Fruit fly (Drosophila melanogaster) whole organism, embryonic: ENCODE measurements around the gene Nlg4.

Source experiments
- CG11247 ChIP-seq: fragments of 200-800 bp; sonication (Bioruptor generic); IDR thresholded peaks from 2 replicates; pipeline ENCODE4 v1.3.6; 2022; ENCODE audit warnings: missing biosample characterization, missing genetic modification characterization
- CG11696 ChIP-seq: fragments of 200-800 bp; sonication (Bioruptor generic); IDR thresholded peaks from 2 replicates; pipeline ENCODE4 v1.3.6; 2022; ENCODE audit warnings: missing biosample characterization, missing genetic modification characterization
- CG11723 ChIP-seq: fragments of 200-800 bp; sonication (Bioruptor generic); optimal IDR thresholded peaks from 2 replicates; lab custom pipeline; 2017; ENCODE audit warnings: missing biosample characterization, mild to moderate bottlenecking, missing genetic modification characterization
- CG13296 ChIP-seq: fragments of 200-800 bp; sonication (Bioruptor generic); optimal IDR thresholded peaks from 3 replicates; lab custom pipeline; 2018; ENCODE audit warnings: missing biosample characterization, mild to moderate bottlenecking, missing genetic modification characterization
- CG14860 ChIP-seq: fragments of 200-800 bp; sonication (Bioruptor generic); IDR thresholded peaks from 3 replicates; pipeline ENCODE4 v1.3.6; 2022; ENCODE audit warnings: missing biosample characterization, missing genetic modification characterization; ENCODE audit not compliant: partially characterized antibody
- CG14965 ChIP-seq: fragments of 200-800 bp; sonication (Bioruptor generic); optimal IDR thresholded peaks from 2 replicates; lab custom pipeline; 2016; ENCODE audit warnings: missing biosample characterization, missing genetic modification characterization, borderline replicate concordance
- CG1792 ChIP-seq: fragments of 200-800 bp; sonication (Bioruptor generic); optimal IDR thresholded peaks from 2 replicates; lab custom pipeline; 2016; ENCODE audit warnings: missing biosample characterization, missing genetic modification characterization
- CG2678 ChIP-seq: fragments of 200-800 bp; sonication (Bioruptor generic); optimal IDR thresholded peaks from 3 replicates; lab custom pipeline; 2019; ENCODE audit warnings: missing biosample characterization, mild to moderate bottlenecking, missing genetic modification characterization, moderate library complexity
- CG30431 ChIP-seq: fragments of 200-800 bp; sonication (Bioruptor generic); optimal IDR thresholded peaks from 2 replicates; lab custom pipeline; 2017; ENCODE audit warnings: missing biosample characterization, missing genetic modification characterization
- CG4360 ChIP-seq: fragments of 200-800 bp; sonication (Bioruptor generic); IDR thresholded peaks from 2 replicates; pipeline ENCODE4 v1.3.6; 2022; ENCODE audit warnings: missing biosample characterization, missing genetic modification characterization
- CG6683 ChIP-seq: fragments of 200-800 bp; sonication (Bioruptor generic); optimal IDR thresholded peaks from 2 replicates; lab custom pipeline; 2017; ENCODE audit warnings: missing biosample characterization, mild to moderate bottlenecking, missing genetic modification characterization, missing genetic modification reagents
- CG9609 ChIP-seq: fragments of 200-800 bp; sonication (Bioruptor generic); optimal IDR thresholded peaks from 3 replicates; lab custom pipeline; 2016; ENCODE audit warnings: missing biosample characterization, missing genetic modification characterization
- Drgx ChIP-seq: fragments of 200-800 bp; sonication (Bioruptor generic); IDR thresholded peaks from 2 replicates; pipeline ENCODE4 v1.3.6; 2022; ENCODE audit warnings: missing biosample characterization, missing genetic modification characterization
- Fer1 ChIP-seq: fragments of 200-800 bp; sonication (Bioruptor generic); optimal IDR thresholded peaks from 2 replicates; lab custom pipeline; 2017; ENCODE audit warnings: missing biosample characterization, mild to moderate bottlenecking, missing genetic modification characterization
- HHEX ChIP-seq: fragments of 200-800 bp; sonication (Bioruptor generic); optimal IDR thresholded peaks from 3 replicates; lab custom pipeline; 2017; ENCODE audit warnings: missing biosample characterization, mild to moderate bottlenecking, missing genetic modification characterization, missing genetic modification reagents
- Med ChIP-seq: fragments of 200-800 bp; sonication (Bioruptor generic); peaks from one replicate; lab custom pipeline; 2016; ENCODE audit warnings: missing biosample characterization, missing genetic modification characterization, mild to moderate bottlenecking, inconsistent platforms, moderate library complexity
- ase ChIP-seq: fragments of 200-800 bp; sonication (Bioruptor generic); IDR thresholded peaks from 3 replicates; pipeline ENCODE4 v1.3.6; 2022; ENCODE audit warnings: missing biosample characterization, missing genetic modification characterization
- br ChIP-seq: fragments of >200 bp; optimal IDR thresholded peaks from 2 replicates; lab custom pipeline; 2017
- bsh ChIP-seq, 2 experiments: fragments of 200-800 bp; sonication (Bioruptor generic); optimal IDR thresholded peaks; 2 replicates each; lab custom pipeline; 2017 to 2018; ENCODE audit warnings: mild to moderate bottlenecking in 2 of 2, missing biosample characterization in 2 of 2, missing genetic modification characterization in 2 of 2, moderate library complexity in 1 of 2
- chn ChIP-seq: fragments of 200-800 bp; sonication (Bioruptor generic); optimal IDR thresholded peaks from 2 replicates; lab custom pipeline; 2016; ENCODE audit warnings: missing biosample characterization, missing genetic modification characterization
- dmrt99B ChIP-seq: fragments of 200-800 bp; sonication (Bioruptor generic); optimal IDR thresholded peaks from 2 replicates; lab custom pipeline; 2018; ENCODE audit warnings: missing biosample characterization, mild to moderate bottlenecking, missing genetic modification characterization, moderate library complexity
- esg ChIP-seq: fragments of 200-800 bp; sonication (Bioruptor generic); conservative IDR thresholded peaks from 2 replicates; pipeline ENCODE4 v1.3.6; 2022; ENCODE audit warnings: missing biosample characterization, missing genetic modification characterization
- fru ChIP-seq: fragments of >200 bp; optimal IDR thresholded peaks from 2 replicates; lab custom pipeline; 2017
- jigr1 ChIP-seq: fragments of 200-800 bp; sonication (Bioruptor generic); IDR thresholded peaks from 3 replicates; pipeline ENCODE4 v1.3.6; 2022; ENCODE audit warnings: missing biosample characterization, missing genetic modification characterization
- lbe ChIP-seq: fragments of 200-800 bp; sonication (Bioruptor generic); optimal IDR thresholded peaks from 2 replicates; lab custom pipeline; 2016; ENCODE audit warnings: missing biosample characterization, mild to moderate bottlenecking, missing genetic modification characterization
- nom ChIP-seq: fragments of 200-800 bp; sonication (Bioruptor generic); optimal IDR thresholded peaks from 2 replicates; lab custom pipeline; 2017; ENCODE audit warnings: missing biosample characterization, missing genetic modification characterization, mild to moderate bottlenecking, moderate library complexity, missing genetic modification reagents
- oc ChIP-seq: fragments of 200-800 bp; sonication (Bioruptor generic); optimal IDR thresholded peaks from 2 replicates; lab custom pipeline; 2018; ENCODE audit warnings: missing biosample characterization, mild to moderate bottlenecking, missing genetic modification characterization, moderate library complexity
- pita ChIP-seq: fragments of 200-800 bp; sonication (Bioruptor generic); optimal IDR thresholded peaks from 2 replicates; lab custom pipeline; 2017; ENCODE audit warnings: missing biosample characterization, mild to moderate bottlenecking, missing genetic modification characterization
- ro ChIP-seq: fragments of 200-800 bp; sonication (Bioruptor generic); IDR thresholded peaks from 2 replicates; pipeline ENCODE4 v1.3.6; 2022; ENCODE audit warnings: missing biosample characterization, missing genetic modification characterization
- sens ChIP-seq: fragments of 200-800 bp; sonication (Bioruptor generic); peaks from one replicate; lab custom pipeline; 2016; ENCODE audit warnings: missing biosample characterization, missing genetic modification characterization
- sob ChIP-seq: fragments of 200-800 bp; sonication (Bioruptor generic); IDR thresholded peaks from 2 replicates; pipeline ENCODE4 v1.3.6; 2022; ENCODE audit warnings: missing biosample characterization, missing genetic modification characterization
- sqz ChIP-seq: fragments of 200-800 bp; sonication (Bioruptor generic); optimal IDR thresholded peaks from 3 replicates; lab custom pipeline; 2018; ENCODE audit warnings: missing biosample characterization, mild to moderate bottlenecking, missing genetic modification characterization
- tio ChIP-seq: fragments of 200-800 bp; sonication (Bioruptor generic); optimal IDR thresholded peaks from 2 replicates; lab custom pipeline; 2017; ENCODE audit warnings: missing biosample characterization, missing genetic modification characterization, inconsistent platforms
- tna ChIP-seq: fragments of 200-800 bp; sonication (Bioruptor generic); IDR thresholded peaks from 2 replicates; pipeline ENCODE4 v1.3.6; 2022; ENCODE audit warnings: missing biosample characterization, missing genetic modification characterization; ENCODE audit not compliant: partially characterized antibody
- zen2 ChIP-seq: fragments of 200-800 bp; sonication (Bioruptor generic); IDR thresholded peaks from 3 replicates; pipeline ENCODE4 v1.3.6; 2022; ENCODE audit warnings: missing biosample characterization, missing genetic modification characterization; ENCODE audit not compliant: partially characterized antibody

The Nlg4 gene

dm6 chr3R:20276760-20277159 is 72.2 kb downstream of the Nlg4 start (continued):
- TF ChIP-seq CG6683 (GFP tag; lab: Kevin White, UChicago) (no peak), CG2678 (tag; lab: Kevin White, UChicago) (no peak), jigr1 (GFP tag; lab: Robert Waterston, UW) (no peak), fru (lab: Kevin White, UChicago) (no peak), br (lab: Kevin White, UChicago) (no peak), CG4360 (GFP tag; lab: Robert Waterston, UW) (peak; percentile 33), HHEX (GFP tag; lab: Kevin White, UChicago) (no peak), CG9609 (GFP tag; lab: Kevin White, UChicago) (no peak), CG14965 (no peak), oc (tag; lab: Kevin White, UChicago) (no peak), chn (GFP tag; lab: Kevin White, UChicago) (no peak), dmrt99B (tag; lab: Kevin White, UChicago) (no peak)

- TF ChIP-seq Med (GFP tag; lab: Kevin White, UChicago) (peak; percentile 74), CG30431 (GFP tag; lab: Kevin White, UChicago) (no peak), nom (GFP tag; lab: Kevin White, UChicago) (peak; percentile 45), Fer1 (GFP tag; lab: Kevin White, UChicago) (no peak), bsh (GFP tag; optimal IDR thresholded peaks at IDR 0.05; lab: Kevin White, UChicago) (peak in 1 of 2 experiments; percentile 48), chn (GFP tag; lab: Kevin White, UChicago) (no peak), tna (GFP tag; lab: Robert Waterston, UW) (no peak), sens (GFP tag; lab: Kevin White, UChicago) (peak; percentile 26), sqz (GFP tag; lab: Kevin White, UChicago) (no peak), ase (no peak), lbe (GFP tag; lab: Kevin White, UChicago) (no peak), Drgx (GFP tag; lab: Robert Waterston, UW) (peak; percentile 61), sob (GFP tag; lab: Robert Waterston, UW) (no peak), zen2 (GFP tag; lab: Robert Waterston, UW) (no peak), tio (GFP tag; lab: Kevin White, UChicago) (no peak), CG11723 (no peak), CG11247 (GFP tag; lab: Robert Waterston, UW) (no peak), CG1792 (GFP tag; lab: Kevin White, UChicago) (no peak), br (lab: Kevin White, UChicago) (no peak), CG13296 (GFP tag; lab: Kevin White, UChicago) (no peak), ro (GFP tag; lab: Robert Waterston, UW) (no peak)
Observed at dm6 chr3R:20280518-20280981, 75.9 kb downstream of the Nlg4 start.

dm6 chr3R:20282103-20282502 is 77.5 kb downstream of the Nlg4 start:
- TF ChIP-seq esg (no peak), bsh (GFP tag; optimal IDR thresholded peaks at IDR 0.05; lab: Kevin White, UChicago) (peak in 1 of 2 experiments; percentile 12)

- TF ChIP-seq pita (GFP tag; lab: Kevin White, UChicago) (no peak), CG11696 (GFP tag; lab: Robert Waterston, UW) (peak; percentile 48; the same call in 1 of the 2 replicates), sens (GFP tag; lab: Kevin White, UChicago) (peak; percentile 80), CG14860 (GFP tag; lab: Robert Waterston, UW) (0 out of 3 replicates have a peak, but pooled peaks have one; percentile 12), CG4360 (GFP tag; lab: Robert Waterston, UW) (peak; percentile 51)
- TF ChIP-seq, all 482 proteins: peak for 4
Observed at dm6 chr3R:20282769-20283530, 78.3 kb downstream of the Nlg4 start.
